Worm (Caenorhabditis elegans) whole organism, late embryonic: ENCODE data around the gene acs-7.

Experiments
- C08G9.2 ChIP-seq: sonication (generic microtip); optimal IDR thresholded peaks from 2 replicates; lab custom pipeline; 2016; ENCODE audit warnings: mild to moderate bottlenecking, missing genetic modification characterization, moderate library complexity, missing compliant biosample characterization
- C38D4.7 ChIP-seq: fragments of 200-800 bp; sonication (Bioruptor generic); optimal IDR thresholded peaks from 2 replicates; lab custom pipeline; 2018; ENCODE audit warnings: mild to moderate bottlenecking, missing genetic modification characterization, moderate library complexity, missing compliant biosample characterization
- T23F11.4 ChIP-seq: fragments of 200-800 bp; sonication (Bioruptor generic); optimal IDR thresholded peaks from 2 replicates; lab custom pipeline; 2018; ENCODE audit warnings: mild to moderate bottlenecking, missing genetic modification characterization, missing compliant biosample characterization
- ahr-1 ChIP-seq: sonication (generic microtip); optimal IDR thresholded peaks from 2 replicates; lab custom pipeline; 2016; ENCODE audit warnings: missing genetic modification characterization, missing compliant biosample characterization
- ceh-2 ChIP-seq: sonication (generic microtip); optimal IDR thresholded peaks from 2 replicates; lab custom pipeline; 2016; ENCODE audit warnings: missing genotype, missing genetic modification characterization, missing compliant biosample characterization
- ceh-22 ChIP-seq: sonication (generic microtip); optimal IDR thresholded peaks from 2 replicates; lab custom pipeline; 2017; ENCODE audit warnings: missing biosample characterization, missing genetic modification characterization
- ceh-31 ChIP-seq: sonication (generic microtip); optimal IDR thresholded peaks from 2 replicates; lab custom pipeline; 2016; ENCODE audit warnings: missing genetic modification characterization, missing compliant biosample characterization
- ceh-34 ChIP-seq: sonication (generic microtip); optimal IDR thresholded peaks from 2 replicates; lab custom pipeline; 2016; ENCODE audit warnings: mild to moderate bottlenecking, missing genetic modification characterization, missing compliant biosample characterization
- ceh-45 ChIP-seq: fragments of 200-800 bp; sonication (Bioruptor generic); IDR thresholded peaks from 2 replicates; pipeline ENCODE4 v1.3.6; 2022; ENCODE audit warnings: missing genetic modification reagents, missing genetic modification characterization, missing compliant biosample characterization
- ceh-48 ChIP-seq: sonication (generic microtip); optimal IDR thresholded peaks from 2 replicates; lab custom pipeline; 2016; ENCODE audit warnings: missing genetic modification characterization, inconsistent platforms, missing compliant biosample characterization
- ceh-9 ChIP-seq: sonication (generic microtip); optimal IDR thresholded peaks from 2 replicates; lab custom pipeline; 2016; ENCODE audit warnings: mild to moderate bottlenecking, missing genetic modification characterization, inconsistent platforms, missing compliant biosample characterization
- che-1 ChIP-seq: sonication (generic microtip); optimal IDR thresholded peaks from 2 replicates; lab custom pipeline; 2016; ENCODE audit warnings: mild to moderate bottlenecking, missing genetic modification characterization, missing compliant biosample characterization
- dmd-4 ChIP-seq: sonication (generic microtip); optimal IDR thresholded peaks from 2 replicates; lab custom pipeline; 2016; ENCODE audit warnings: borderline replicate concordance, missing genetic modification characterization, missing compliant biosample characterization
- elt-2 ChIP-seq: sonication (generic microtip); optimal IDR thresholded peaks from 2 replicates; lab custom pipeline; 2016; ENCODE audit warnings: missing genetic modification reagents, missing genetic modification characterization, missing compliant biosample characterization
- elt-4 ChIP-seq: sonication (generic microtip); optimal IDR thresholded peaks from 2 replicates; lab custom pipeline; 2016; ENCODE audit warnings: missing genetic modification characterization, missing compliant biosample characterization
- ets-4 ChIP-seq: sonication (generic microtip); optimal IDR thresholded peaks from 2 replicates; lab custom pipeline; 2016; ENCODE audit warnings: missing genetic modification characterization, missing compliant biosample characterization
- fax-1 ChIP-seq: sonication (generic microtip); optimal IDR thresholded peaks from 2 replicates; lab custom pipeline; 2016; ENCODE audit warnings: missing genotype, missing genetic modification characterization, missing compliant biosample characterization
- fkh-10 ChIP-seq: fragments of 150-350 bp; optimal IDR thresholded peaks from 2 replicates; lab custom pipeline; 2014; ENCODE audit warnings: missing biosample characterization, missing genetic modification reagents, missing genetic modification characterization
- gmeb-2 ChIP-seq: sonication (generic microtip); optimal IDR thresholded peaks from 2 replicates; lab custom pipeline; 2016; ENCODE audit warnings: missing genetic modification characterization, inconsistent platforms, missing compliant biosample characterization
- hlh-13 ChIP-seq: fragments of 200-800 bp; sonication (Bioruptor generic); optimal IDR thresholded peaks from 2 replicates; lab custom pipeline; 2018; ENCODE audit warnings: mild to moderate bottlenecking, missing genetic modification characterization, missing compliant biosample characterization
- hlh-30 ChIP-seq: sonication (generic microtip); optimal IDR thresholded peaks from 2 replicates; lab custom pipeline; 2017; ENCODE audit warnings: antibody characterized with exemption, missing genetic modification characterization, missing compliant biosample characterization; ENCODE audit not compliant: insufficient read depth
- hlh-6 ChIP-seq: sonication (generic microtip); optimal IDR thresholded peaks from 2 replicates; lab custom pipeline; 2016; ENCODE audit warnings: missing genotype, missing genetic modification characterization, missing compliant biosample characterization
- hlh-8 ChIP-seq: sonication (generic microtip); optimal IDR thresholded peaks from 2 replicates; lab custom pipeline; 2016; ENCODE audit warnings: missing genotype, missing genetic modification characterization, missing compliant biosample characterization
- madf-2 ChIP-seq: sonication (generic microtip); optimal IDR thresholded peaks from 2 replicates; lab custom pipeline; 2017; ENCODE audit warnings: missing genetic modification characterization, missing compliant biosample characterization
- mec-3 ChIP-seq: sonication (generic microtip); optimal IDR thresholded peaks from 2 replicates; lab custom pipeline; 2016; ENCODE audit warnings: borderline replicate concordance, missing genetic modification characterization, missing compliant biosample characterization
- nfya-1 ChIP-seq: sonication (generic microtip); optimal IDR thresholded peaks from 2 replicates; lab custom pipeline; 2017; ENCODE audit warnings: missing genetic modification characterization, mild to moderate bottlenecking, missing compliant biosample characterization, antibody characterized with exemption, moderate library complexity
- nhr-11 ChIP-seq: fragments of 150-350 bp; optimal IDR thresholded peaks from 2 replicates; lab custom pipeline; 2014; ENCODE audit warnings: missing biosample characterization, missing genetic modification characterization
- npax-4 ChIP-seq: sonication (generic microtip); optimal IDR thresholded peaks from 2 replicates; lab custom pipeline; 2016; ENCODE audit warnings: missing genetic modification characterization, missing compliant biosample characterization
- pat-9 ChIP-seq: fragments of 200-800 bp; sonication (Bioruptor generic); optimal IDR thresholded peaks from 2 replicates; lab custom pipeline; 2018; ENCODE audit warnings: mild to moderate bottlenecking, missing genetic modification characterization, moderate library complexity, missing compliant biosample characterization
- pax-1 ChIP-seq: fragments of 150-350 bp; optimal IDR thresholded peaks from 2 replicates; lab custom pipeline; 2014; ENCODE audit warnings: missing biosample characterization, missing genetic modification characterization
- pros-1 ChIP-seq: fragments of 150-350 bp; optimal IDR thresholded peaks from 2 replicates; lab custom pipeline; 2014; ENCODE audit warnings: missing biosample characterization, missing genetic modification reagents, missing genetic modification characterization
- ref-2 ChIP-seq: sonication (generic microtip); optimal IDR thresholded peaks from 2 replicates; lab custom pipeline; 2016; ENCODE audit warnings: missing genetic modification characterization, missing compliant biosample characterization
- sdc-2 ChIP-seq: sonication (generic microtip); optimal IDR thresholded peaks from 2 replicates; lab custom pipeline; 2016; ENCODE audit warnings: missing genotype, missing genetic modification characterization, missing compliant biosample characterization
- sox-2 ChIP-seq: fragments of 200-800 bp; sonication (Bioruptor generic); IDR thresholded peaks from 2 replicates; pipeline ENCODE4 v1.3.6; 2022; ENCODE audit warnings: missing genetic modification reagents, missing genetic modification characterization, missing compliant biosample characterization
- syd-9 ChIP-seq: sonication (generic microtip); optimal IDR thresholded peaks from 2 replicates; lab custom pipeline; 2016; ENCODE audit warnings: mild to moderate bottlenecking, missing genetic modification characterization, moderate library complexity, missing compliant biosample characterization
- tbx-7 ChIP-seq: sonication (generic microtip); optimal IDR thresholded peaks from 2 replicates; lab custom pipeline; 2016; ENCODE audit warnings: missing genotype, missing genetic modification characterization, missing compliant biosample characterization
- unc-42 ChIP-seq: sonication (generic microtip); optimal IDR thresholded peaks from 2 replicates; lab custom pipeline; 2016; ENCODE audit warnings: missing genotype, missing genetic modification characterization, missing compliant biosample characterization
- unc-86 ChIP-seq: sonication (generic microtip); optimal IDR thresholded peaks from 2 replicates; lab custom pipeline; 2016; ENCODE audit warnings: missing genetic modification characterization, missing compliant biosample characterization
- zip-5 ChIP-seq: sonication (generic microtip); optimal IDR thresholded peaks from 2 replicates; lab custom pipeline; 2016; ENCODE audit warnings: missing genetic modification characterization, missing compliant biosample characterization
- ztf-16 ChIP-seq: sonication (generic microtip); optimal IDR thresholded peaks from 2 replicates; lab custom pipeline; 2017; ENCODE audit warnings: missing genetic modification characterization, missing compliant biosample characterization

The acs-7 gene

ce11 chrII:9291632-9292031, at the start of gene acs-7:
TSS of gene acs-7 (plus strand) at chrII:9292017.
- TF ChIP-seq sox-2 (no peak), npax-4 (no peak), elt-2 (tag; lab: Kevin White, UChicago) (peak; percentile 94)

ce11 chrII:9242804-9243203, 49.0 kb upstream of the acs-7 start:
- TF ChIP-seq hlh-13 (GFP tag; lab: Kevin White, UChicago) (no peak), gmeb-2 (tag; lab: Kevin White, UChicago) (no peak), npax-4 (no peak), hlh-30 (tag; lab: Kevin White, UChicago) (no peak), unc-86 (no peak), unc-42 (no peak), syd-9 (tag; lab: Kevin White, UChicago) (no peak), pros-1 (tag; lab: Kevin White, UChicago) (no peak), ceh-22 (no peak), ztf-16 (tag; lab: Kevin White, UChicago) (no peak), ceh-34 (tag; lab: Kevin White, UChicago) (no peak), pat-9 (tag; lab: Kevin White, UChicago) (no peak), madf-2 (no peak), mec-3 (tag; lab: Kevin White, UChicago) (no peak), nhr-11 (tag; lab: Kevin White, UChicago) (no peak)

ce11 chrII:9246648-9247047, 45.2 kb upstream of the acs-7 start, which contains the start of gene T26C5.5:
TSS of gene T26C5.5 (minus strand) at chrII:9246748.
- TF ChIP-seq npax-4 (no peak), gmeb-2 (tag; lab: Kevin White, UChicago) (no peak), C38D4.7 (GFP tag; lab: Kevin White, UChicago) (no peak), hlh-8 (no peak), unc-86 (no peak), hlh-6 (tag; lab: Kevin White, UChicago) (no peak), C08G9.2 (tag; lab: Kevin White, UChicago) (no peak), fkh-10 (GFP tag; lab: Kevin White, UChicago) (no peak), dmd-4 (tag; lab: Kevin White, UChicago) (no peak), pax-1 (tag; lab: Kevin White, UChicago) (no peak), elt-4 (tag; lab: Kevin White, UChicago) (no peak), sdc-2 (tag; lab: Kevin White, UChicago) (no peak), sox-2 (no peak), ref-2 (tag; lab: Kevin White, UChicago) (no peak), che-1 (tag; lab: Kevin White, UChicago) (no peak)

- TF ChIP-seq ceh-9 (tag; lab: Kevin White, UChicago) (no peak), ceh-45 (GFP tag; lab: Robert Waterston, UW) (no peak), syd-9 (tag; lab: Kevin White, UChicago) (no peak)
These were observed 41.4 kb upstream of the acs-7 start, which contains the start of gene T26C5.4 for ce11 chrII:9250422-9250821. TSS of gene T26C5.4 (minus strand) at chrII:9250522.

ce11 chrII:9251529-9251928, 40.3 kb upstream of the acs-7 start:
- TF ChIP-seq zip-5 (tag; lab: Kevin White, UChicago) (no peak), pat-9 (tag; lab: Kevin White, UChicago) (no peak), nhr-11 (tag; lab: Kevin White, UChicago) (no peak), ceh-48 (tag; lab: Kevin White, UChicago) (no peak), ceh-2 (tag; lab: Kevin White, UChicago) (no peak), tbx-7 (no peak), ahr-1 (tag; lab: Kevin White, UChicago) (no peak), fax-1 (tag; lab: Kevin White, UChicago) (no peak), ceh-31 (tag; lab: Kevin White, UChicago) (no peak), ceh-9 (tag; lab: Kevin White, UChicago) (no peak), ceh-22 (no peak), T23F11.4 (GFP tag; lab: Kevin White, UChicago) (no peak), mec-3 (tag; lab: Kevin White, UChicago) (no peak), hlh-8 (no peak), C08G9.2 (tag; lab: Kevin White, UChicago) (no peak), dmd-4 (tag; lab: Kevin White, UChicago) (no peak), madf-2 (no peak), ets-4 (tag; lab: Kevin White, UChicago) (no peak), nfya-1 (tag; lab: Kevin White, UChicago) (no peak)
- TF ChIP-seq, all 69 proteins: peak for 0
